Fruit fly (Drosophila melanogaster) whole organism, prepupa: ENCODE data around the gene anchor.

Experiments
- Blimp-1 ChIP-seq: fragments of 200-800 bp; sonication (Bioruptor generic); optimal IDR thresholded peaks from 3 replicates; lab custom pipeline; 2017; ENCODE audit warnings: missing biosample characterization, missing genetic modification characterization, mild to moderate bottlenecking, moderate library complexity, missing genetic modification reagents
- CG10631 ChIP-seq: fragments of 200-800 bp; sonication (Bioruptor generic); optimal IDR thresholded peaks from 2 replicates; lab custom pipeline; 2016; ENCODE audit warnings: missing biosample characterization, missing genetic modification characterization
- CG10669 ChIP-seq: fragments of 200-800 bp; sonication (Bioruptor generic); optimal IDR thresholded peaks from 3 replicates; lab custom pipeline; 2018; ENCODE audit warnings: missing biosample characterization, mild to moderate bottlenecking, missing genetic modification characterization, moderate library complexity
- CG11762 ChIP-seq: fragments of 200-800 bp; sonication (Bioruptor generic); optimal IDR thresholded peaks from 3 replicates; lab custom pipeline; 2016; ENCODE audit warnings: missing biosample characterization, missing genetic modification characterization; ENCODE audit not compliant: insufficient read depth
- CG11902 ChIP-seq: fragments of 200-800 bp; sonication (Bioruptor generic); optimal IDR thresholded peaks from 3 replicates; lab custom pipeline; 2016; ENCODE audit warnings: missing biosample characterization, missing genetic modification characterization
- CG15336 ChIP-seq: fragments of 200-800 bp; sonication (Bioruptor generic); IDR thresholded peaks from 2 replicates; pipeline ENCODE4 v1.3.6; 2022; ENCODE audit warnings: missing biosample characterization, missing genetic modification characterization
- CG16779 ChIP-seq: fragments of 200-800 bp; sonication (Bioruptor generic); optimal IDR thresholded peaks from 3 replicates; lab custom pipeline; 2017; ENCODE audit warnings: missing biosample characterization, mild to moderate bottlenecking, missing genetic modification characterization
- CG3032 ChIP-seq: fragments of 200-800 bp; optimal IDR thresholded peaks from 2 replicates; lab custom pipeline; 2019; ENCODE audit warnings: missing biosample characterization, mild to moderate bottlenecking, missing genetic modification characterization, moderate library complexity
- CG31627 ChIP-seq: fragments of 200-800 bp; sonication (Bioruptor generic); optimal IDR thresholded peaks from 3 replicates; lab custom pipeline; 2016; ENCODE audit warnings: missing biosample characterization, missing genetic modification characterization
- CG32006 ChIP-seq: fragments of 200-800 bp; sonication (Bioruptor generic); optimal IDR thresholded peaks from 3 replicates; lab custom pipeline; 2017; ENCODE audit warnings: missing biosample characterization, mild to moderate bottlenecking, missing genetic modification characterization
- CG34406 ChIP-seq: fragments of 200-800 bp; sonication (Bioruptor generic); optimal IDR thresholded peaks from 3 replicates; lab custom pipeline; 2016; ENCODE audit warnings: missing biosample characterization, missing genetic modification characterization
- CG3919 ChIP-seq: fragments of 200-800 bp; sonication (Bioruptor generic); optimal IDR thresholded peaks from 3 replicates; lab custom pipeline; 2016; ENCODE audit warnings: missing biosample characterization, missing genetic modification characterization
- CG4318 ChIP-seq: fragments of 200-800 bp; sonication (Bioruptor generic); optimal IDR thresholded peaks from 3 replicates; lab custom pipeline; 2017; ENCODE audit warnings: missing biosample characterization, mild to moderate bottlenecking, missing genetic modification characterization
- CG6163 ChIP-seq: fragments of 200-800 bp; sonication (Bioruptor generic); IDR thresholded peaks from 3 replicates; pipeline ENCODE4 v1.3.6; 2022; ENCODE audit warnings: missing biosample characterization, missing genetic modification characterization
- CG6276 ChIP-seq: fragments of 200-800 bp; sonication (Bioruptor generic); optimal IDR thresholded peaks from 2 replicates; lab custom pipeline; 2017; ENCODE audit warnings: missing biosample characterization, mild to moderate bottlenecking, missing genetic modification characterization
- CG6792 ChIP-seq: fragments of 200-800 bp; sonication (Bioruptor generic); optimal IDR thresholded peaks from 3 replicates; lab custom pipeline; 2016; ENCODE audit warnings: missing biosample characterization, missing genetic modification characterization
- CG6808 ChIP-seq: fragments of 200-800 bp; sonication (Bioruptor generic); optimal IDR thresholded peaks from 3 replicates; lab custom pipeline; 2017; ENCODE audit warnings: missing biosample characterization, missing genetic modification characterization, mild to moderate bottlenecking, moderate library complexity, missing genetic modification reagents
- CG6854 ChIP-seq: fragments of 200-800 bp; sonication (Bioruptor generic); optimal IDR thresholded peaks from 2 replicates; lab custom pipeline; 2017; ENCODE audit warnings: missing biosample characterization, mild to moderate bottlenecking, missing genetic modification characterization
- CG7368 ChIP-seq: fragments of 200-800 bp; sonication (Bioruptor generic); optimal IDR thresholded peaks from 3 replicates; lab custom pipeline; 2016; ENCODE audit warnings: missing biosample characterization, missing genetic modification characterization
- CG8319 ChIP-seq: fragments of 200-800 bp; sonication (Bioruptor generic); optimal IDR thresholded peaks from 3 replicates; lab custom pipeline; 2016; ENCODE audit warnings: missing biosample characterization, missing genetic modification characterization
- CG8632 ChIP-seq: fragments of 200-800 bp; sonication (Bioruptor generic); optimal IDR thresholded peaks from 3 replicates; lab custom pipeline; 2016; ENCODE audit warnings: missing biosample characterization, missing genetic modification characterization
- CG9139 ChIP-seq: fragments of 200-800 bp; sonication (Bioruptor generic); optimal IDR thresholded peaks from 3 replicates; lab custom pipeline; 2017; ENCODE audit warnings: missing biosample characterization, mild to moderate bottlenecking, missing genetic modification characterization
- Eip75B ChIP-seq: fragments of 200-800 bp; sonication (Bioruptor generic); optimal IDR thresholded peaks from 3 replicates; lab custom pipeline; 2016; ENCODE audit warnings: missing biosample characterization, missing genetic modification characterization
- Eip78C ChIP-seq: fragments of 200-800 bp; sonication (Bioruptor generic); peaks from one replicate; lab custom pipeline; 2016; ENCODE audit warnings: missing biosample characterization, missing genetic modification characterization
- Eip93F ChIP-seq: fragments of 200-800 bp; sonication (Bioruptor generic); optimal IDR thresholded peaks from 2 replicates; lab custom pipeline; 2016; ENCODE audit warnings: missing biosample characterization, mild to moderate bottlenecking, missing genetic modification characterization
- Ets21C ChIP-seq: fragments of 200-800 bp; sonication (Bioruptor generic); optimal IDR thresholded peaks from 3 replicates; lab custom pipeline; 2016; ENCODE audit warnings: missing biosample characterization, missing genetic modification characterization
- Ets96B ChIP-seq: fragments of 200-800 bp; optimal IDR thresholded peaks from 2 replicates; lab custom pipeline; 2019; ENCODE audit warnings: missing biosample characterization, mild to moderate bottlenecking, missing genetic modification characterization, moderate library complexity
- Gug ChIP-seq: fragments of 200-800 bp; sonication (Bioruptor generic); IDR thresholded peaks from 2 replicates; pipeline ENCODE4 v1.3.6; 2022; ENCODE audit warnings: missing biosample characterization, missing genetic modification characterization
- Hr38 ChIP-seq: sonication (Bioruptor generic); optimal IDR thresholded peaks from 2 replicates; lab custom pipeline; 2016; ENCODE audit warnings: missing biosample characterization, missing genetic modification characterization
- Hr39 ChIP-seq: fragments of 200-800 bp; sonication (Bioruptor generic); optimal IDR thresholded peaks from 2 replicates; lab custom pipeline; 2016; ENCODE audit warnings: missing biosample characterization, missing genetic modification characterization
- Hr4 ChIP-seq: fragments of 200-800 bp; sonication (Bioruptor generic); optimal IDR thresholded peaks from 3 replicates; lab custom pipeline; 2016; ENCODE audit warnings: missing biosample characterization, missing genetic modification characterization
- Lpt ChIP-seq: fragments of 200-800 bp; sonication (Bioruptor generic); optimal IDR thresholded peaks from 3 replicates; lab custom pipeline; 2016; ENCODE audit warnings: missing biosample characterization, missing genetic modification characterization
- OdsH ChIP-seq: fragments of 200-800 bp; sonication (Bioruptor generic); optimal IDR thresholded peaks from 3 replicates; lab custom pipeline; 2016; ENCODE audit warnings: missing biosample characterization, missing genetic modification characterization
- Smox ChIP-seq: fragments of 200-800 bp; sonication (Bioruptor generic); optimal IDR thresholded peaks from 3 replicates; lab custom pipeline; 2016; ENCODE audit warnings: missing biosample characterization, missing genetic modification characterization
- Sox102F ChIP-seq: fragments of 200-800 bp; sonication (Bioruptor generic); optimal IDR thresholded peaks from 2 replicates; lab custom pipeline; 2016; ENCODE audit warnings: missing biosample characterization, mild to moderate bottlenecking, missing genetic modification characterization
- Sox14 ChIP-seq: fragments of 200-800 bp; sonication (Bioruptor generic); optimal IDR thresholded peaks from 3 replicates; lab custom pipeline; 2016; ENCODE audit warnings: missing biosample characterization, missing genetic modification characterization
- Sox15 ChIP-seq: fragments of 200-800 bp; sonication (Bioruptor generic); optimal IDR thresholded peaks from 3 replicates; lab custom pipeline; 2016; ENCODE audit warnings: missing biosample characterization, missing genetic modification characterization
- achi ChIP-seq: fragments of 200-800 bp; sonication (Bioruptor generic); optimal IDR thresholded peaks from 3 replicates; lab custom pipeline; 2016; ENCODE audit warnings: missing biosample characterization, missing genetic modification characterization
- cyc ChIP-seq: fragments of 200-800 bp; sonication (Bioruptor generic); optimal IDR thresholded peaks from 3 replicates; lab custom pipeline; 2016; ENCODE audit warnings: missing biosample characterization, missing genetic modification characterization
- dac ChIP-seq: fragments of 200-800 bp; sonication (Bioruptor generic); optimal IDR thresholded peaks from 2 replicates; lab custom pipeline; 2017; ENCODE audit warnings: missing biosample characterization, mild to moderate bottlenecking, missing genetic modification characterization
- dsx ChIP-seq: fragments of 200-800 bp; optimal IDR thresholded peaks from 3 replicates; lab custom pipeline; 2019; ENCODE audit warnings: missing biosample characterization, mild to moderate bottlenecking, missing genetic modification characterization, moderate library complexity; ENCODE audit not compliant: poor library complexity, severe bottlenecking
- eg ChIP-seq: fragments of 200-800 bp; sonication (Bioruptor generic); IDR thresholded peaks from 3 replicates; pipeline ENCODE4 v1.3.6; 2022; ENCODE audit warnings: missing biosample characterization, missing genetic modification characterization
- fd59A ChIP-seq: fragments of 200-800 bp; sonication (Bioruptor generic); optimal IDR thresholded peaks from 2 replicates; lab custom pipeline; 2017; ENCODE audit warnings: missing biosample characterization, mild to moderate bottlenecking, missing genetic modification characterization, missing genetic modification reagents
- fd85E ChIP-seq: fragments of 200-800 bp; sonication (Bioruptor generic); optimal IDR thresholded peaks from 3 replicates; lab custom pipeline; 2016; ENCODE audit warnings: missing biosample characterization, missing genetic modification characterization
- fkh ChIP-seq: fragments of 200-800 bp; sonication (Bioruptor generic); optimal IDR thresholded peaks from 3 replicates; lab custom pipeline; 2017; ENCODE audit warnings: missing biosample characterization, mild to moderate bottlenecking, missing genetic modification characterization, moderate library complexity
- lz ChIP-seq: fragments of 200-800 bp; sonication (Bioruptor generic); optimal IDR thresholded peaks from 3 replicates; lab custom pipeline; 2016; ENCODE audit warnings: missing biosample characterization, missing genetic modification characterization
- net ChIP-seq: fragments of 200-800 bp; sonication (Bioruptor generic); optimal IDR thresholded peaks from 3 replicates; lab custom pipeline; 2016; ENCODE audit warnings: missing biosample characterization, missing genetic modification characterization
- pdm3 ChIP-seq: fragments of 200-800 bp; sonication (Bioruptor generic); optimal IDR thresholded peaks from 3 replicates; lab custom pipeline; 2016; ENCODE audit warnings: missing biosample characterization, missing genetic modification characterization
- spab ChIP-seq: fragments of 200-800 bp; sonication (Bioruptor generic); optimal IDR thresholded peaks from 2 replicates; lab custom pipeline; 2017; ENCODE audit warnings: missing biosample characterization, mild to moderate bottlenecking, missing genetic modification characterization, missing genetic modification reagents
- ss ChIP-seq, 2 experiments: fragments of 200-800 bp; sonication (Bioruptor generic); optimal IDR thresholded peaks; 2 replicates in 1 of 2; 3 replicates in 1 of 2; lab custom pipeline; 2017 to 2018; ENCODE audit warnings: mild to moderate bottlenecking in 2 of 2, missing biosample characterization in 2 of 2, missing genetic modification characterization in 2 of 2, moderate library complexity in 1 of 2
- svp ChIP-seq: fragments of 200-800 bp; sonication (Bioruptor generic); peaks from one replicate; lab custom pipeline; 2016; ENCODE audit warnings: missing biosample characterization, missing genetic modification characterization
- topi ChIP-seq: fragments of 200-800 bp; sonication (Bioruptor generic); optimal IDR thresholded peaks from 3 replicates; lab custom pipeline; 2016; ENCODE audit warnings: missing biosample characterization, missing genetic modification characterization

Gene anchor

dm6 chr3L:17621451-17621946 lies at the start of gene anchor, which contains the start of gene Vps60:
Gene anchor (plus strand): TSS chr3L:17621824.
Gene Vps60 (minus strand): TSS chr3L:17621625.
- TF ChIP-seq CG10631 (peak; percentile 55), fd85E (GFP tag; lab: Kevin White, UChicago) (no peak), Hr38 (peak; percentile 30), Blimp-1 (GFP tag; lab: Kevin White, UChicago) (no peak), pdm3 (GFP tag; lab: Kevin White, UChicago) (peak; percentile 71), eg (no peak), Ets21C (GFP tag; lab: Kevin White, UChicago) (peak; percentile 39), CG31627 (GFP tag; lab: Kevin White, UChicago) (peak; percentile 69), CG6163 (0 out of 3 replicates have a peak, but pooled peaks have one; percentile 42), CG6792 (GFP tag; lab: Kevin White, UChicago) (peak; percentile 46), CG6854 (no peak), Eip93F (no peak), dsx (GFP tag; lab: Kevin White, UChicago) (no peak), CG16779 (no peak), Hr39 (GFP tag; lab: Kevin White, UChicago) (peak; percentile 58), CG9139 (no peak), Gug (no peak), CG6808 (peak; percentile 88), Sox15 (GFP tag; lab: Kevin White, UChicago) (no peak), Lpt (GFP tag; lab: Kevin White, UChicago) (peak; percentile 13), CG11902 (GFP tag; lab: Kevin White, UChicago) (no peak), CG8632 (GFP tag; lab: Kevin White, UChicago) (peak; percentile 17), CG7368 (GFP tag; lab: Kevin White, UChicago) (peak; percentile 59), Sox14 (peak; percentile 87), dac (GFP tag; lab: Kevin White, UChicago) (no peak), OdsH (peak; percentile 58), net (GFP tag; lab: Kevin White, UChicago) (no peak), CG4318 (no peak), CG6276 (GFP tag; lab: Kevin White, UChicago) (peak; percentile 54), cyc (peak; percentile 77), CG15336 (GFP tag; lab: Robert Waterston, UW) (no peak), lz (GFP tag; lab: Kevin White, UChicago) (peak; percentile 66), CG34406 (GFP tag; lab: Kevin White, UChicago) (peak; percentile 36), CG8319 (GFP tag; lab: Kevin White, UChicago) (peak; percentile 34), CG10669 (peak; percentile 20), CG32006 (GFP tag; lab: Kevin White, UChicago) (peak; percentile 12), CG3919 (GFP tag; lab: Kevin White, UChicago) (peak; percentile 62), Ets96B (tag; lab: Kevin White, UChicago) (peak; percentile 43), Hr4 (GFP tag; lab: Kevin White, UChicago) (peak; percentile 55), Eip78C (GFP tag; lab: Kevin White, UChicago) (peak; percentile 76), CG11762 (GFP tag; lab: Kevin White, UChicago) (peak; percentile 0), CG3032 (peak; percentile 41), Sox102F (GFP tag; lab: Kevin White, UChicago) (peak; percentile 59), Smox (GFP tag; lab: Kevin White, UChicago) (no peak), ss (GFP tag; optimal IDR thresholded peaks at IDR 0.05; lab: Kevin White, UChicago) (peak in 1 of 2 experiments; percentile 20), Eip75B (GFP tag; lab: Kevin White, UChicago) (peak; percentile 69), spab (GFP tag; lab: Kevin White, UChicago) (no peak), achi (peak; percentile 93), svp (GFP tag; lab: Kevin White, UChicago) (peak; percentile 71), topi (GFP tag; lab: Kevin White, UChicago) (peak; percentile 64), fkh (GFP tag; lab: Kevin White, UChicago) (peak; percentile 83), fd59A (peak; percentile 19)
